Fruit fly (Drosophila melanogaster) whole organism, embryonic: ENCODE results near the gene Rabex-5.

Source experiments
- ATbp ChIP-seq: fragments of 200-800 bp; sonication (Bioruptor generic); optimal IDR thresholded peaks from 2 replicates; lab custom pipeline; 2017; ENCODE audit warnings: missing biosample characterization, mild to moderate bottlenecking, missing genetic modification characterization, missing genetic modification reagents
- Ada2b ChIP-seq: fragments of 200-800 bp; sonication (Bioruptor generic); IDR thresholded peaks from 2 replicates; pipeline ENCODE4 v1.3.6; 2022; ENCODE audit warnings: missing biosample characterization, missing genetic modification characterization
- Antp ChIP-seq: fragments of 200-800 bp; sonication (Bioruptor generic); optimal IDR thresholded peaks from 3 replicates; lab custom pipeline; 2016; ENCODE audit warnings: missing biosample characterization, missing genetic modification characterization
- Asciz ChIP-seq: fragments of 200-800 bp; sonication (Bioruptor generic); optimal IDR thresholded peaks from 2 replicates; lab custom pipeline; 2017; ENCODE audit warnings: missing biosample characterization, mild to moderate bottlenecking, missing genetic modification characterization, missing genetic modification reagents
- CG10366 ChIP-seq: fragments of 200-800 bp; sonication (Bioruptor generic); IDR thresholded peaks from 2 replicates; pipeline ENCODE4 v1.3.6; 2022; ENCODE audit warnings: missing biosample characterization, missing genetic modification characterization
- CG10959 ChIP-seq: fragments of 200-800 bp; sonication (Bioruptor generic); IDR thresholded peaks from 2 replicates; pipeline ENCODE4 v1.3.6; 2022; ENCODE audit warnings: missing biosample characterization, missing genetic modification characterization
- CG12219 ChIP-seq: fragments of 200-800 bp; sonication (Bioruptor generic); optimal IDR thresholded peaks from 3 replicates; lab custom pipeline; 2018; ENCODE audit warnings: missing biosample characterization, mild to moderate bottlenecking, missing genetic modification characterization
- CG12659 ChIP-seq: fragments of 200-800 bp; sonication (Bioruptor generic); optimal IDR thresholded peaks from 3 replicates; lab custom pipeline; 2017; ENCODE audit warnings: mild to moderate bottlenecking, missing biosample characterization, missing genetic modification reagents, missing genetic modification characterization
- CG15696 ChIP-seq: fragments of 200-800 bp; sonication (Bioruptor generic); optimal IDR thresholded peaks from 2 replicates; lab custom pipeline; 2019; ENCODE audit warnings: missing biosample characterization, mild to moderate bottlenecking, missing genetic modification characterization, moderate library complexity
- CG18619 ChIP-seq: fragments of 200-800 bp; sonication (Bioruptor generic); optimal IDR thresholded peaks from 3 replicates; lab custom pipeline; 2017; ENCODE audit warnings: missing biosample characterization, mild to moderate bottlenecking, missing genetic modification characterization
- CG2712 ChIP-seq: fragments of 200-800 bp; optimal IDR thresholded peaks from 3 replicates; lab custom pipeline; 2019; ENCODE audit warnings: missing biosample characterization, mild to moderate bottlenecking, missing genetic modification characterization, moderate library complexity
- CG30403 ChIP-seq: fragments of 200-800 bp; sonication (Bioruptor generic); optimal IDR thresholded peaks from 3 replicates; lab custom pipeline; 2016; ENCODE audit warnings: missing biosample characterization, missing genetic modification characterization
- CG3163 ChIP-seq: fragments of 200-800 bp; sonication (Bioruptor generic); optimal IDR thresholded peaks from 3 replicates; lab custom pipeline; 2016; ENCODE audit warnings: missing biosample characterization, missing genetic modification characterization
- CG3407 ChIP-seq: fragments of 200-800 bp; sonication (Bioruptor generic); optimal IDR thresholded peaks from 2 replicates; lab custom pipeline; 2018; ENCODE audit warnings: missing biosample characterization, mild to moderate bottlenecking, missing genetic modification characterization
- CG34422 ChIP-seq: fragments of 200-800 bp; sonication (Bioruptor generic); IDR thresholded peaks from 3 replicates; pipeline ENCODE4 v1.3.6; 2022; ENCODE audit warnings: missing biosample characterization, missing genetic modification characterization
- CG5245 ChIP-seq: fragments of 200-800 bp; sonication (Bioruptor generic); optimal IDR thresholded peaks from 3 replicates; lab custom pipeline; 2016; ENCODE audit warnings: missing biosample characterization, missing genetic modification characterization
- CG7357 ChIP-seq: fragments of 200-800 bp; sonication (Bioruptor generic); IDR thresholded peaks from 3 replicates; pipeline ENCODE4 v1.3.6; 2022; ENCODE audit warnings: missing biosample characterization, missing genetic modification characterization
- CG7556 ChIP-seq: fragments of 200-800 bp; sonication (Bioruptor generic); optimal IDR thresholded peaks from 2 replicates; lab custom pipeline; 2017; ENCODE audit warnings: missing biosample characterization, mild to moderate bottlenecking, missing genetic modification characterization
- CG7786 ChIP-seq: fragments of 200-800 bp; sonication (Bioruptor generic); optimal IDR thresholded peaks from 2 replicates; lab custom pipeline; 2016; ENCODE audit warnings: missing biosample characterization, missing genetic modification characterization
- CG9797 ChIP-seq: fragments of 200-800 bp; sonication (Bioruptor generic); optimal IDR thresholded peaks from 3 replicates; lab custom pipeline; 2018; ENCODE audit warnings: missing biosample characterization, mild to moderate bottlenecking, missing genetic modification characterization
- Elba2 ChIP-seq: fragments of 200-800 bp; sonication (Bioruptor generic); optimal IDR thresholded peaks from 3 replicates; lab custom pipeline; 2016; ENCODE audit warnings: missing biosample characterization, missing genetic modification characterization
- GATAe ChIP-seq: fragments of 200-800 bp; sonication (Bioruptor generic); conservative IDR thresholded peaks from 2 replicates; pipeline ENCODE4 v1.3.6; 2022; ENCODE audit warnings: missing biosample characterization, missing genetic modification characterization
- Hey ChIP-seq: fragments of 200-800 bp; sonication (Bioruptor generic); optimal IDR thresholded peaks from 3 replicates; lab custom pipeline; 2018; ENCODE audit warnings: missing biosample characterization, mild to moderate bottlenecking, missing genetic modification characterization
- HmgZ ChIP-seq: fragments of 200-800 bp; sonication (Bioruptor generic); optimal IDR thresholded peaks from 2 replicates; lab custom pipeline; 2018; ENCODE audit warnings: missing biosample characterization, mild to moderate bottlenecking, missing genetic modification characterization
- Hmx ChIP-seq: fragments of 200-800 bp; sonication (Bioruptor generic); optimal IDR thresholded peaks from 2 replicates; lab custom pipeline; 2016; ENCODE audit warnings: missing biosample characterization, missing genetic modification characterization
- PHDP ChIP-seq: fragments of 200-800 bp; sonication (Bioruptor generic); optimal IDR thresholded peaks from 3 replicates; lab custom pipeline; 2018; ENCODE audit warnings: missing biosample characterization, mild to moderate bottlenecking, missing genetic modification characterization, moderate library complexity
- Poxn ChIP-seq: fragments of 200-800 bp; sonication (Bioruptor generic); IDR thresholded peaks from 2 replicates; pipeline ENCODE4 v1.3.6; 2022; ENCODE audit warnings: missing biosample characterization, missing genetic modification characterization
- Ravus ChIP-seq: fragments of 200-800 bp; sonication (Bioruptor generic); IDR thresholded peaks from 2 replicates; pipeline ENCODE4 v1.3.6; 2022; ENCODE audit warnings: missing biosample characterization, missing genetic modification characterization
- Sry-δ ChIP-seq: fragments of 200-800 bp; sonication (Bioruptor generic); optimal IDR thresholded peaks from 2 replicates; lab custom pipeline; 2016; ENCODE audit warnings: missing biosample characterization, missing genetic modification characterization
- Tbp ChIP-seq: fragments of >200 bp; optimal IDR thresholded peaks from 2 replicates; lab custom pipeline; 2018; ENCODE audit warnings: missing biosample characterization, missing genetic modification characterization
- ab ChIP-seq: fragments of 200-800 bp; sonication (Bioruptor generic); optimal IDR thresholded peaks from 2 replicates; lab custom pipeline; 2016; ENCODE audit warnings: missing biosample characterization, missing genetic modification characterization
- ash1 ChIP-seq: fragments of 200-800 bp; sonication (Bioruptor generic); optimal IDR thresholded peaks from 2 replicates; lab custom pipeline; 2018; ENCODE audit warnings: missing biosample characterization, mild to moderate bottlenecking, missing genetic modification characterization
- ci ChIP-seq: fragments of 200-800 bp; sonication (Bioruptor generic); IDR thresholded peaks from 3 replicates; pipeline ENCODE4 v1.3.6; 2022; ENCODE audit warnings: missing biosample characterization, missing genetic modification characterization
- dysf ChIP-seq: fragments of 200-800 bp; sonication (Bioruptor generic); IDR thresholded peaks from 3 replicates; pipeline ENCODE4 v1.3.6; 2022; ENCODE audit warnings: missing biosample characterization, missing genetic modification characterization
- eyg ChIP-seq: fragments of 200-800 bp; sonication (Bioruptor generic); optimal IDR thresholded peaks from 3 replicates; lab custom pipeline; 2016; ENCODE audit warnings: missing biosample characterization, missing genetic modification characterization
- grn ChIP-seq: fragments of 200-800 bp; sonication (Bioruptor generic); optimal IDR thresholded peaks from 3 replicates; lab custom pipeline; 2017; ENCODE audit warnings: missing biosample characterization, missing genetic modification characterization
- hbn ChIP-seq: fragments of 200-800 bp; sonication (Bioruptor generic); IDR thresholded peaks from 2 replicates; pipeline ENCODE4 v1.3.6; 2022; ENCODE audit warnings: missing biosample characterization, missing genetic modification characterization; ENCODE audit not compliant: partially characterized antibody
- klu ChIP-seq: fragments of 200-800 bp; sonication (Bioruptor generic); IDR thresholded peaks from 2 replicates; pipeline ENCODE4 v1.3.6; 2022; ENCODE audit warnings: missing biosample characterization, missing genetic modification characterization
- kni ChIP-seq: fragments of 200-800 bp; sonication (Bioruptor generic); optimal IDR thresholded peaks from 3 replicates; lab custom pipeline; 2017; ENCODE audit warnings: mild to moderate bottlenecking, missing biosample characterization, missing genetic modification reagents, missing genetic modification characterization
- nerfin-2 ChIP-seq: fragments of 200-800 bp; sonication (Bioruptor generic); IDR thresholded peaks from 2 replicates; pipeline ENCODE4 v1.3.6; 2022; ENCODE audit warnings: missing biosample characterization, missing genetic modification characterization; ENCODE audit not compliant: partially characterized antibody
- pb ChIP-seq: fragments of 200-800 bp; sonication (Bioruptor generic); optimal IDR thresholded peaks from 3 replicates; lab custom pipeline; 2016; ENCODE audit warnings: missing biosample characterization, missing genetic modification characterization
- pita ChIP-seq: fragments of 200-800 bp; sonication (Bioruptor generic); optimal IDR thresholded peaks from 2 replicates; lab custom pipeline; 2017; ENCODE audit warnings: missing biosample characterization, mild to moderate bottlenecking, missing genetic modification characterization
- pros ChIP-seq: fragments of 200-800 bp; sonication (Bioruptor generic); optimal IDR thresholded peaks from 3 replicates; lab custom pipeline; 2019; ENCODE audit warnings: missing biosample characterization, mild to moderate bottlenecking, missing genetic modification characterization, moderate library complexity
- psq ChIP-seq: fragments of 200-800 bp; sonication (Bioruptor generic); optimal IDR thresholded peaks from 2 replicates; lab custom pipeline; 2017; ENCODE audit warnings: missing biosample characterization, missing genetic modification characterization
- rib ChIP-seq: fragments of 200-800 bp; sonication (Bioruptor generic); IDR thresholded peaks from 2 replicates; pipeline ENCODE4 v1.3.6; 2022; ENCODE audit warnings: missing biosample characterization, missing genetic modification characterization
- ro ChIP-seq: fragments of 200-800 bp; sonication (Bioruptor generic); IDR thresholded peaks from 2 replicates; pipeline ENCODE4 v1.3.6; 2022; ENCODE audit warnings: missing biosample characterization, missing genetic modification characterization
- salm ChIP-seq: fragments of 200-800 bp; sonication (Bioruptor generic); optimal IDR thresholded peaks from 2 replicates; lab custom pipeline; 2018; ENCODE audit warnings: missing biosample characterization, mild to moderate bottlenecking, missing genetic modification characterization
- sens ChIP-seq: fragments of 200-800 bp; sonication (Bioruptor generic); peaks from one replicate; lab custom pipeline; 2016; ENCODE audit warnings: missing biosample characterization, missing genetic modification characterization
- so ChIP-seq: fragments of 200-800 bp; sonication (Bioruptor generic); IDR thresholded peaks from 3 replicates; pipeline ENCODE4 v1.3.6; 2022; ENCODE audit warnings: missing biosample characterization, missing genetic modification characterization
- sug ChIP-seq: fragments of 200-800 bp; optimal IDR thresholded peaks from 2 replicates; lab custom pipeline; 2019; ENCODE audit warnings: missing biosample characterization, mild to moderate bottlenecking, missing genetic modification characterization, moderate library complexity

Gene Rabex-5

DNA sequence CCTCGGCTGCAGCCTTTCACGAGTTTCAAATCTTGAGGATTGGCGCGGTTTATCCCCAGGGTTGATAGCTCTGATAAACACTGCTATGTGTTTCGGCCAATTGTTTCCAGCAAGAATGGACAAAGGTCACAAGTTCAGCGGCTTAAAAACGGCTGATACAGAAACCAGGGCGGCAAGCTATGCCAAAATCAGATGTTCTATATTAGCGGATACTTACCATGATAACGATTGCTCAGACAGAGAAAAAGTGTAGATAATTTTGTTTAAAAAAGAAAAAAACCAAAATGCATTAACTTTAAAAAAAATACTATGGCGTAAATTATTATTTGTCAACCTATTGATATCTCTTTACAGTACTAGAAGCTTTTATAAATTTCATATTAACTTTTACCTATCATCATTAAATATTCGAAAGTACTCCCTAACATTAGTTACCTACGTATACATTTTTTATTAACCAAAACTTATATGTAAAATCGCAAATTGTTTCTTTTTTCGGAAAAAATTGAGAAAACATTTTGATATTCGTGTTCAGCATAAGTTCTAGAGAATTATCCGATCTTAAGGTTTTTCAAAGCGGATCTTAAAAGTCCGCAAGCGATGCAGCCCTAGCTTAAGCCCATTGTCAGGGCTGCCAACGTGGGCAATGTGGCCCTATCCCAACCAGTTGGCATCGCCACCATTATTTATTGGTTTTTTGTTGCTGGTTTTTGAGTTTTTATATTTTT lies 17.5 kb downstream of the Rabex-5 start, which contains the start of the genes sturkopf and Herc4 (continued):
- peak; percentile 71 for TF ChIP-seq klu (GFP tag; lab: Robert Waterston, UW)
- TF ChIP-seq CG10366 (GFP tag; lab: Robert Waterston, UW), result peak; percentile 54
- peak; percentile 56 for TF ChIP-seq ab (GFP tag; lab: Kevin White, UChicago)
- peak; percentile 80 for TF ChIP-seq CG18619
- TF ChIP-seq CG30403, result peak; percentile 94
- no peak for TF ChIP-seq pita
- TF ChIP-seq Hmx (GFP tag; lab: Kevin White, UChicago), result no peak
- peak; percentile 92 for TF ChIP-seq CG7556
- TF ChIP-seq Tbp (GFP tag; lab: Kevin White, UChicago), result no peak
- peak; percentile 38 for TF ChIP-seq grn
- TF ChIP-seq CG7786, result peak; percentile 68
- no peak; the same call in 2 of the 3 replicates for TF ChIP-seq CG7357
- peak; percentile 88 for TF ChIP-seq CG12659 (GFP tag; lab: Kevin White, UChicago)
- peak; percentile 2 for TF ChIP-seq pros (GFP tag; lab: Kevin White, UChicago)
- no peak for TF ChIP-seq Elba2
- peak; percentile 91 for TF ChIP-seq Antp (GFP tag; lab: Kevin White, UChicago)
- peak; percentile 46 for TF ChIP-seq Asciz (GFP tag; lab: Kevin White, UChicago)
- peak; percentile 30 for TF ChIP-seq HmgZ
- TF ChIP-seq psq, result peak; percentile 39
- TF ChIP-seq CG2712, result peak; percentile 73
- TF ChIP-seq sug (tag; lab: Kevin White, UChicago), result peak; percentile 83
- no peak for TF ChIP-seq Ravus (GFP tag; lab: Robert Waterston, UW)
- no peak for TF ChIP-seq nerfin-2 (GFP tag; lab: Robert Waterston, UW)
- TF ChIP-seq CG34422, result peak; percentile 7; the same call in 1 of the 3 replicates
- TF ChIP-seq CG3407 (GFP tag; lab: Kevin White, UChicago), result peak; percentile 69
- TF ChIP-seq PHDP (tag; lab: Kevin White, UChicago), result peak; percentile 72
- peak; percentile 44 for TF ChIP-seq CG3163
- no peak for TF ChIP-seq GATAe (GFP tag; lab: Robert Waterston, UW)
- TF ChIP-seq dysf (GFP tag; lab: Robert Waterston, UW), result peak; percentile 61; the same call in 1 of the 3 replicates
- TF ChIP-seq salm (tag; lab: Kevin White, UChicago), result peak; percentile 41
- TF ChIP-seq CG15696 (tag; lab: Kevin White, UChicago), result peak; percentile 24
- 0 out of 3 replicates have a peak, but pooled peaks have one; percentile 6 for TF ChIP-seq so (GFP tag; lab: Robert Waterston, UW)
- TF ChIP-seq CG5245 (GFP tag; lab: Kevin White, UChicago), result peak; percentile 11
- no peak for TF ChIP-seq kni
- peak; percentile 97 for TF ChIP-seq sens (GFP tag; lab: Kevin White, UChicago)
- no peak for TF ChIP-seq CG9797 (GFP tag; lab: Kevin White, UChicago)
- TF ChIP-seq Hey (tag; lab: Kevin White, UChicago), result no peak
- TF ChIP-seq Sry-δ (GFP tag; lab: Kevin White, UChicago), result peak; percentile 58
- TF ChIP-seq ci (GFP tag; lab: Robert Waterston, UW), result peak; percentile 68
- TF ChIP-seq ro (GFP tag; lab: Robert Waterston, UW), result peak; percentile 7; the same call in 1 of the 2 replicates
- TF ChIP-seq CG12219 (GFP tag; lab: Kevin White, UChicago), result peak; percentile 29
- peak; percentile 21; the same call in 1 of the 2 replicates for TF ChIP-seq rib (GFP tag; lab: Robert Waterston, UW)
- no peak for TF ChIP-seq hbn (GFP tag; lab: Robert Waterston, UW)
- TF ChIP-seq ash1 (GFP tag; lab: Kevin White, UChicago), result no peak
- 0 out of 2 replicates have a peak, but pooled peaks have one; percentile 41 for TF ChIP-seq Ada2b (GFP tag; lab: Robert Waterston, UW)
- peak; percentile 48 for TF ChIP-seq ATbp
- no peak for TF ChIP-seq CG10959 (GFP tag; lab: Robert Waterston, UW)
- peak; percentile 27 for TF ChIP-seq pb (GFP tag; lab: Kevin White, UChicago)
- TF ChIP-seq eyg, result peak; percentile 62
- peak; percentile 42; the same call in 1 of the 2 replicates for TF ChIP-seq Poxn (GFP tag; lab: Robert Waterston, UW)
